Fruit fly (Drosophila melanogaster) whole organism, adult: ENCODE measurements around the gene AttD.

Experiments used
- CG12768 ChIP-seq: fragments of 200-800 bp; sonication (Bioruptor generic); optimal IDR thresholded peaks from 2 replicates; lab custom pipeline; 2017; ENCODE audit warnings: missing biosample characterization, missing genetic modification characterization, mild to moderate bottlenecking, moderate library complexity, missing genetic modification reagents
- CG1620 ChIP-seq: fragments of 200-800 bp; sonication (Bioruptor generic); optimal IDR thresholded peaks from 2 replicates; lab custom pipeline; 2016; ENCODE audit warnings: missing biosample characterization, missing genetic modification characterization
- CG33017 ChIP-seq: fragments of 200-800 bp; sonication (Bioruptor generic); optimal IDR thresholded peaks from 2 replicates; lab custom pipeline; 2018; ENCODE audit warnings: missing biosample characterization, mild to moderate bottlenecking, missing genetic modification characterization, moderate library complexity
- CG7101 ChIP-seq: fragments of 200-800 bp; sonication (Bioruptor generic); optimal IDR thresholded peaks from 2 replicates; lab custom pipeline; 2018; ENCODE audit warnings: missing biosample characterization, mild to moderate bottlenecking, missing genetic modification characterization, moderate library complexity
- Clk ChIP-seq: fragments of 200-800 bp; sonication (Bioruptor generic); optimal IDR thresholded peaks from 2 replicates; lab custom pipeline; 2017; ENCODE audit warnings: missing biosample characterization, missing genetic modification characterization
- Mnt ChIP-seq: fragments of 200-800 bp; sonication (Bioruptor generic); optimal IDR thresholded peaks from 2 replicates; lab custom pipeline; 2016; ENCODE audit warnings: missing biosample characterization, mild to moderate bottlenecking, missing genetic modification characterization
- bab1 ChIP-seq: fragments of 200-800 bp; sonication (Bioruptor generic); optimal IDR thresholded peaks from 3 replicates; lab custom pipeline; 2019; ENCODE audit warnings: missing biosample characterization, mild to moderate bottlenecking, missing genetic modification characterization, moderate library complexity
- cnc ChIP-seq, 2 experiments: fragments of >200 bp; optimal IDR thresholded peaks; 2 replicates each; lab custom pipeline; 2017
- kay ChIP-seq: fragments of 200-800 bp; sonication (Bioruptor generic); peaks from one replicate; lab custom pipeline; 2016; ENCODE audit warnings: missing biosample characterization, missing genetic modification characterization, borderline replicate concordance
- tj ChIP-seq: fragments of 200-800 bp; sonication (Bioruptor generic); optimal IDR thresholded peaks from 3 replicates; lab custom pipeline; 2017; ENCODE audit warnings: missing biosample characterization, mild to moderate bottlenecking, missing genetic modification characterization, moderate library complexity

dm6 chr3R:17624549-17624948 lies 519 bp upstream of the AttD start:
- no peak for TF ChIP-seq tj (GFP tag; lab: Kevin White, UChicago)
- TF ChIP-seq kay (GFP tag; lab: Kevin White, UChicago): no peak
- TF ChIP-seq CG1620 (GFP tag; lab: Kevin White, UChicago): no peak
- no peak for TF ChIP-seq CG7101 (tag; lab: Kevin White, UChicago)
- TF ChIP-seq bab1 (GFP tag; lab: Kevin White, UChicago): no peak
- no peak for TF ChIP-seq cnc (optimal IDR thresholded peaks at IDR 0.05; lab: Kevin White, UChicago)
- TF ChIP-seq CG12768 (GFP tag; lab: Kevin White, UChicago): no peak
- TF ChIP-seq CG33017 (tag; lab: Kevin White, UChicago): no peak
- no peak for TF ChIP-seq Mnt (GFP tag; lab: Kevin White, UChicago)
- TF ChIP-seq Clk (GFP tag; lab: Kevin White, UChicago): no peak
